Worm (Caenorhabditis elegans): Measurements from ENCODE around the gene F12E12.1.

- TF ChIP-seq nhr-43 (tag; optimal IDR thresholded peaks at IDR 0.05; ENCODE audit: poor library complexity, severe bottlenecking) (no peak), lin-15B (tag; optimal IDR thresholded peaks at IDR 0.05) (no peak), nhr-12 (tag; optimal IDR thresholded peaks at IDR 0.05) (no peak), pha-4 (tag; optimal IDR thresholded peaks at IDR 0.05) (no peak), elt-1 (tag; optimal IDR thresholded peaks at IDR 0.05) (no peak), nhr-23 (tag; optimal IDR thresholded peaks at IDR 0.05) (no peak), ama-1 (optimal IDR thresholded peaks at IDR 0.05) (no peak), fkh-10 (GFP tag; optimal IDR thresholded peaks at IDR 0.05) (no peak), sea-2 (GFP tag; optimal IDR thresholded peaks at IDR 0.05) (no peak), unc-62 (GFP tag; optimal IDR thresholded peaks at IDR 0.05) (no peak), hmg-11 (tag; optimal IDR thresholded peaks at IDR 0.05) (no peak), elt-3 (tag; optimal IDR thresholded peaks at IDR 0.05) (no peak)
Measured at ce11 chrII:3739647-3740046, 2.0 kb upstream of the F12E12.1 start, which contains the start of gene F12E12.2.

Measured in whole organism, L3 larva.